Fruit fly (Drosophila melanogaster): Measurements from ENCODE around the gene CG6999.
"Not testable (repeated sequence)": the region's sequence is repeated elsewhere in the genome, so short reads cannot be mapped to it uniquely, and the experiment has no call there.

DNA sequence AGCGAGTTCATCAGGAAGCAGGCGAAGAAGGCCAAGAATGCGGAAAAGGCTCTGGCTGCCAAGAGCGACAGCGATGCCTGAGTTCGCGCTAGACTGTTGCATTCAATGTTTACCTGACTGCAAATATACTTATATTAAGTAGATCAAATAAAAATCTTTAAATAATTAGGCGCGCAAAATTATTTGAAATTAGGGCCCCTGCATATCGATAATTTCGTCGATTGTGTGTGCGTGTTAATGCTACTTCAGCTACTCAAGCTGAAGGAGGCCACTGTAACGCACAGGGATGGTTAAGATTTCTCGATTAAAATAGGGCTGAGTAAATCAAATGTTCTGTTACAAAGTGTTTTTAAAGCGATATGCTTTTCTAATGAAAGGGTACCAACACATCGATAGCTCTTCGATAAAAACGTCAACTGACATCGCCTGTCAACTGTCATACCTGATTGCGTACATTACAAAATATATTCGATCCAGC lies 1.4 kb upstream of the CG6999 start, which contains the start of gene CG32706:
- TF ChIP-seq toe (GFP tag; optimal IDR thresholded peaks at IDR 0.05); kay (GFP tag; ENCODE audit: borderline replicate concordance); tj (GFP tag; optimal IDR thresholded peaks at IDR 0.05); Clk (GFP tag; optimal IDR thresholded peaks at IDR 0.05); bab1 (GFP tag; optimal IDR thresholded peaks at IDR 0.05); Hr96 (GFP tag; optimal IDR thresholded peaks at IDR 0.05); Crg-1 (GFP tag; optimal IDR thresholded peaks at IDR 0.05); pad (GFP tag; optimal IDR thresholded peaks at IDR 0.05); CG7045 (GFP tag; optimal IDR thresholded peaks at IDR 0.05); CG5204 (GFP tag; optimal IDR thresholded peaks at IDR 0.05); cic (GFP tag; optimal IDR thresholded peaks at IDR 0.05): not testable (repeated sequence)
